Worm (Caenorhabditis elegans): Measurements from ENCODE around the gene pqn-89.

- TF ChIP-seq hif-1 (tag; optimal IDR thresholded peaks at IDR 0.05) (no peak), sdz-12 (GFP tag; optimal IDR thresholded peaks at IDR 0.05) (no peak), pha-4 (GFP tag; IDR thresholded peaks at IDR 0.05) (no peak), pha-4 (tag; optimal IDR thresholded peaks at IDR 0.05) (no peak), lin-38 (GFP tag; IDR thresholded peaks at IDR 0.05) (0 out of 2 replicates have a peak, but pooled peaks have one; percentile 22), nhr-11 (tag; optimal IDR thresholded peaks at IDR 0.05) (no peak), skn-1 (tag; optimal IDR thresholded peaks at IDR 0.05) (no peak), nhr-28 (tag; optimal IDR thresholded peaks at IDR 0.05) (no peak)
Measured at ce11 chrIV:6555388-6556330, 49.1 kb downstream of the pqn-89 start, which contains the start of gene paqr-1.
